Worm (Caenorhabditis elegans): ENCODE results near the gene grl-15.

Gene grl-15

DNA sequence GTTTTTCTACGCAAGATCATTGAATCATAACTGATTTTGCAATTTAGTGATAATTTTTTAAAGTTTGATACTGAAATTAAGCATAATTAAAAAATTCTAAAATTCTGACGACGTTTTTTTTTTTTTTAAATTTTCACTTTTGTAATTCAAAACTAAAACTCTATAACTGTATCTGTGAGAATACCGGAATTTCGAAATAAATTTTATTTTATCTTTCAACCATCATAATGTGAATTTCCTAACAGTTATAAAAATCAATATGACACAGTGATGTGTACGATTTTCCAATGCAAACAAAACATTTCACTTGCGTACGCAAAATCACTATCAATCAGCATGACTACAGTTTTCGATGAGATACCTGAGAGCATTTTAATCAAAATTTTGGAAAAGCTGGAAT is at the start of gene grl-15, which contains the start of gene fbxa-89:
Gene grl-15 (minus strand): TSS at position 101 of the 400 bp plus-strand sequence.
Gene fbxa-89 (plus strand): TSS at position 271 of the 400 bp plus-strand sequence.
- TF ChIP-seq unc-62 (GFP tag; optimal IDR thresholded peaks at IDR 0.05): no peak

ce11 chrIII:12284157-12284556 is 48.3 kb upstream of the grl-15 start:
- no peak for TF ChIP-seq unc-62 (GFP tag; optimal IDR thresholded peaks at IDR 0.05)

ce11 chrIII:12278766-12279165 is 43.0 kb upstream of the grl-15 start:
- TF ChIP-seq unc-62 (GFP tag; optimal IDR thresholded peaks at IDR 0.05): no peak

DNA sequence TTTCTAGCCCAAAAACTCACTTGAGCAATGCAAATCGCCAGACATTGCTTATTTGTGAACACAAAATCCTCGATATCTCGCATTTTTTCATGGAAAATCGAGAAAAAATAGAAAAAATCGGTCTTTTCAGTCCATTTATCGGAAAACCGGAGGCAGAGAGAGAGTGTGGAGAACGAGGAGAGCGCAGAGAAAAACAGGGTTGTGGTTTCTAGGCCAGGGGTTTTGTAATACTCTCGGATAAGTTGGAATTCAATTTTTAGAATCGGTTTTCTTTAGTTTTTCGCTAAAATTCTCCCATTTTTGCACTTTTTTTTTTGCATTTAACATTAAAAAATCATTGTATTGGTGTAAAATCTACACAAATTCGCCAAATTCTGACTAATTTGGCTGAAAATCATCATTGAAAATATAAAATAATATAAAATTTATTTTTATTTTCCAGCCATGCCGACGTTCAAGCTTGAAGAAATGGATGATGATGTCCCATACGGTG is 37.8 kb upstream of the grl-15 start, which contains the start of the genes Y75B8A.24 and Y75B8A.25:
Gene Y75B8A.24 (minus strand): TSS at position 155 of the 493 bp plus-strand sequence.
Gene Y75B8A.25 (plus strand): TSS at position 443 of the 493 bp plus-strand sequence.
- no peak for TF ChIP-seq unc-62 (GFP tag; optimal IDR thresholded peaks at IDR 0.05)

DNA sequence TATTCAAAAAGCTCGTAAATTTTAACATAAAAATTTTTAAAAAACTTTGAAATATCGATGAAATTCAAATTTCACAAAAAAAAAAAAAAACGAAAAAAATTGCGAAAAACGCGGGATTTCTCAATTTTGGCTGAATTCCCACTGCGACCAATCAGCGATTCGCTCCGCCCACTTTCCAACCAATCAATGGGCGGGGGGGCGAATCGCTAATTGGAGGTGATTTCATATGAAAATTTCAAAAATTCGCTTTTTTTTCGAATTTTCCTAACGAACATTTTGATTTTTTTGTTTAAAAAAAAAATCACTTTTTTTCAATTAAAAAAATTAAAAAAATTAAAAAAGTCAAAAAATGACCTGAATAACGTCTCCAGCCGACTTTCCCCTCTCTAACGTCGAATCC is 34.6 kb upstream of the grl-15 start:
- no peak for TF ChIP-seq unc-62 (GFP tag; optimal IDR thresholded peaks at IDR 0.05)

DNA sequence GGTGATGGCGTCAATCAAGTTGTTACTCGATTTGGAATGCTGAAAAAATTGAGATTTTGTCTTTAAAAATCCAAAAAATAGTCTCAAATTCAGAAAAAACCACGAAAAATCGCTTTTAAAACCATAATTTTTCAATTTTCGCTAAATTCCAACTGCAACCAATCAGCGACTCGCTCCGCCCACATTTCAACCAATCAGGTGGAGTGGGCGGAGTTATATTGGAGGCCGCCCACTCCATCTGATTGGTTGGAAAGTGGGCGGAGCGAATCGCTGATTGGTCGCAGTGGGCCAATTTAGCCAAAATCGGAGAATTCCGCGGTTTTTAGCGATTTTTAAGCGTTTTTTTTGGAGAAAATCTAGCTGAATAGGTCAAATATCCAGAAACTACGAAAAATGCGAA is 34.0 kb upstream of the grl-15 start:
- TF ChIP-seq unc-62 (GFP tag; optimal IDR thresholded peaks at IDR 0.05): no peak

DNA sequence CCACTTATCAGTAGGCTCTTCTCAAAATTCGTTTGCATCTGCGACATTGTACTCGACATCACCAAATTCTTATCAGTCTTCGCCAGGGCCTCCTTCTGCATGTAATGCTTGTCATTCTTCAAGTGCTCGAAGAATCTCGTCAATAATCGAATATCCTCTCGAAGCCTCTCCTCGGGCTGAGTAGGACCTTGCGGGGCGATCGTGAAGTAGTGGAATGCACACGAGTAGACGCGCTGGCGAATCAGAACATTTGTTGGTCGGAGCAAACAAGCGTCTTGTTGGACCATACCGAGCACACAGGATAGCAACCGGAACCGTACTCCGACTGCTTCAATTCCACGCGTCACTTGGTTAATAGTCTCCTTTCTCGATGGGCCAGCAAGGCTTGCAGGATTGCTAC is 24.6 kb upstream of the grl-15 start:
- no peak for TF ChIP-seq unc-62 (GFP tag; optimal IDR thresholded peaks at IDR 0.05)

DNA sequence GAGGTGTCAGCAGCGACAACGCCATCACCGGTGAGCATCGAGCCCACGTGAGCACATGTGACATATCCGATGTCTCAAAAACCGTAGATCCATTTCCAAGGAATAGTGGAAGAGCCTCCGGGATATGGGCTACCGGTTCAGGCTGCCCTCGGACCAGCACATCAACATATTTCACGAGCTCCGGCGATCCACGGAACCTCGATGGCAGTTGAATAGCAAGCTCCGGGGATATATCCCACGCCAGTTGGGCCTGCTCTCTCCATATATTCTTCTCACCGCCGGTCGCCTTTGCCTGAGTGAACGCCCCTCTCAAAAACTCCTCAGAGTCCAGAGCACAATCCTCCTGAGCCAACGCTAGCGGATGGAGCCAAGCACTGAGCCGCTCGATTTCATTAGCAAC is 24.0 kb upstream of the grl-15 start:
- TF ChIP-seq unc-62 (GFP tag; optimal IDR thresholded peaks at IDR 0.05): no peak

DNA sequence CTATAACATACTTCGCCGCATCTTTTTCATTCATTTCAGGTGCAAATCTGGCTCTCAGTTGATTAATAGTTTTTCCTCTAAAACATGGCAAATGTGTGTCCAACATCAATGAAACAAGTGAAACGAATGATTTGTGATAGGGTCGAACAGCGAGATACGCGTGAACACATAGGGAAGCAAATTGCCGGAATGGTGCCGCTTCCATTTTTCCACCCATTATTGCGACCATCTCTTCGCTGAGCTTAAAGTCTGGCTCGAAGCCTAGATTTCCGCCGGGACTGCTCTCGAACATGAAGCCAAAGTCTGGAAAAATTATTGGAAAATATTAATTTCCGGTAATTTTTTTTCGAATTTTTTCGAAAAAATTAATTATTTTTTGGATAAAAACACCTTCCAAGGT is 17.5 kb upstream of the grl-15 start:
- TF ChIP-seq unc-62 (GFP tag; optimal IDR thresholded peaks at IDR 0.05): no peak

DNA sequence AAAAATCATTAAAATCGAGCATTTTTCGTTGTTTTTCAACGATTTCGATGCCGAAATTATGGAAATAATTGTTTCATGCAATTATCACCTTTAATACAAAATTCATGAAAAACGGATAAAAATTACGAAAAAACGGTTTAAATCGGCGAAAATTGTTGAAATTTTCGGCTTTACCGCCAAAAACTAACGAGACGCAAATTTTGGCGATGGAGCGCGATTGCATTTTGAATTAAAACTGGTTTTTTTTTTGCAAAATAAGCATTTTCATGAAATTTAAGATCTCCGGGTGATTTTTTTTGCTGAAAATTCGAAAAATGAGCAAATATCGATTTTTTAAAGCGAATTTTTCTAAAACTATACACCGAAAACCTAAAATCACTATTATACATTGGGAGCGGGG is 15.4 kb upstream of the grl-15 start:
- no peak for TF ChIP-seq unc-62 (GFP tag; optimal IDR thresholded peaks at IDR 0.05)

DNA sequence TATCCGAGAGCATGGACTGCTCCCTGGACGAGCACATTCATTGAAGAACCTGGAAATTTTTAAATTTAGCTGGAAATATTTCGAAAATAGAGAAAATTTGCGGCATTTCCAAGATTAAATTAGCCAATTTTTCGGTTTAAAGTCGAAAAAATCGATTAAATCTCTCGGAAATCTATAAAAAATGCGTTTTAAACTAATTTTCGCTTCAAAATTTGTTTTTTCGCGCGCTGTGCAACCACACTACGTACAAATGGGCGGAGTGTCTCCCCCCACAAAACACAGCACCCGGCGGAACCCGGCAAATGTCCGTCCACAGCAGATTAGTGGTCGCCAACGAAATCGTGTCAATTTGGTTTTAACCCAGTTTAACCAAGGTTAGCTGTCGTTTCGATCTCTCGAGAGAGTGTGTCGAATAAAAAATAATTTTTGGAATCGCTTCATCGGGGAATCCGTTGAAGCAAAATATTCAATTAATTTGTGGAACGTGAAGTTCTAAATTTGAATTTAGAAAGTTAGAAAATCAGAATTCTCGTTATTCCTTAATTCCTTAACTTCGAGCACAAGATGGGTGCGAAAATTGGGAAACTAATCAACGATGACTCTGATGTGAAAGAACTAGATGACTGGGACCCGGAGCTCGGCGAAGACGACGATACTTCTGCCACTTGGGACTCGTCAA is 14.4 kb upstream of the grl-15 start, which contains the start of the genes tim-1 and Y75B8A.23:
Gene tim-1 (minus strand): TSS at position 51 of the 679 bp plus-strand sequence.
Gene Y75B8A.23 (plus strand): TSS at position 547 of the 679 bp plus-strand sequence.
- TF ChIP-seq unc-62 (GFP tag; optimal IDR thresholded peaks at IDR 0.05): no peak

ce11 chrIII:12247329-12247728 is 11.5 kb upstream of the grl-15 start:
- no peak for TF ChIP-seq unc-62 (GFP tag; optimal IDR thresholded peaks at IDR 0.05)

ce11 chrIII:12245570-12245969 is 9.8 kb upstream of the grl-15 start:
- no peak for TF ChIP-seq unc-62 (GFP tag; optimal IDR thresholded peaks at IDR 0.05)

ce11 chrIII:12235359-12235758 is 455 bp downstream of the grl-15 start:
- TF ChIP-seq unc-62 (GFP tag; optimal IDR thresholded peaks at IDR 0.05): no peak

DNA sequence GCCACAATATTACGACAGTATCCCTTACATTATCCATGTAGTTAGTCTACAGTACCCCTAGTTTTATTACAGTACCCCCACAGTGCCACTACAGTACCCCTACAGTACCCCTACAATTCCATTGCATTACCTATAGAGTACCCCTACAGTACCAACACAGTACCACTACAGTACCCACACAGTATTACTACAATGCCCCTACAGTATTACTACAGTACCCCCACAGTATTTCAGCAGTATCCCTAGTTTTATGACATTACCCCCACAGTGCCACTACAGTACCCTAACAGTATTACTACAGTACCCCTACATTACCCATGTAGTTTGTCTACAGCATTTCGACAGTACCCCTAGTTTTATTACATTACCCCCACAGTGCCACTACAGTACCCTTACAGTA is 2.3 kb downstream of the grl-15 start:
- TF ChIP-seq unc-62 (GFP tag; optimal IDR thresholded peaks at IDR 0.05): no peak

DNA sequence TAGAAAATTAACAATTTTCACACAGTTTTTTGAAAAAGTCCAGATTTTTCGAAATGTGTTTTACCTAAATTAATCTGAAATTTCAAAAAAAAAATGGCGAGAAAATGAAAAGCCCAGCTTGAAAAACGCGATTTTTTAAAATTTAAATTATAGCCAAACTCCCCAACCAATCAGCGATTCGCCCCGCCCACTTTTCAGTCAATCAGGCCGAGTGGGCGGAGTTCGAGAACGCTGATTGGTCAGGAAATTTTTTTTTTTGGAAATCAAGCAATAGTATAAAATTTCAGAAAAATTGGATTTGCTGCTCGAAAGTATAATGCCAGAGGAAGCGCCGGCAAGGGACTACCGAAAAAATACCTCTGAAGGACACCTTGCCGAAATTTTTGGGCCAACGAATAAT is 4.3 kb downstream of the grl-15 start:
- no peak for TF ChIP-seq unc-62 (GFP tag; optimal IDR thresholded peaks at IDR 0.05)

- no peak for TF ChIP-seq unc-62 (GFP tag; optimal IDR thresholded peaks at IDR 0.05)
These were observed 5.6 kb downstream of the grl-15 start for ce11 chrIII:12230195-12230594.

All from whole organism, dauer.